Fruit fly (Drosophila melanogaster): ENCODE measurements around the gene CG31287.
A peak's percentile ranks its signal among the peaks of the same experiment; 100 is the strongest.

Gene CG31287

DNA sequence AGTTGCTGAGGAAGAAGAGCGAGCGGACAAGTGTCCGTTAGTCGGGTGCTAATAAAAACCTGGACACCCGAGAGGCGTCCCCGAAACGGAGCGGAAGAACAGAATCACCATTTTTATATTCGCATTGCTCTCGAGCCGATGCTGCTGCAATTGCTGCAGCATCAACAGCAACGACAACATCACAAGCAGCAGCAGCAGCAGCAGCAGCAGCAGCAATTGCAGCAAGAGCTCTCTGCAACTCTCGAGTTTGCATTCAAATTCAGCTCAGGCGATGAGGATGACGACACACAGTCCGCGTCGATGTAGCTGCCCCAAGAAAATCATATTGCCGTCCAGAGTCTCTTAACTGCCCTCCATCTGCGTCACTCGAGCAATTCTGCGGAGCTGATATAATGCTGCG is 3.0 kb downstream of the CG31287 start (continued):
- TF ChIP-seq CG11294 (GFP tag; IDR thresholded peaks at IDR 0.05) (no peak), CG32006 (GFP tag; optimal IDR thresholded peaks at IDR 0.05) (no peak), Ets21C (GFP tag; optimal IDR thresholded peaks at IDR 0.05) (no peak), CG31627 (GFP tag; optimal IDR thresholded peaks at IDR 0.05) (no peak), CG4318 (GFP tag; optimal IDR thresholded peaks at IDR 0.05) (no peak), Sox15 (GFP tag; optimal IDR thresholded peaks at IDR 0.05) (no peak), CG15336 (GFP tag; IDR thresholded peaks at IDR 0.05) (peak; percentile 53), Eip93F (GFP tag; optimal IDR thresholded peaks at IDR 0.05) (no peak), Sox14 (GFP tag; optimal IDR thresholded peaks at IDR 0.05) (no peak), CG1621 (tag; optimal IDR thresholded peaks at IDR 0.05) (peak; percentile 45), CG8632 (GFP tag; optimal IDR thresholded peaks at IDR 0.05) (no peak), salr (GFP tag; optimal IDR thresholded peaks at IDR 0.05) (no peak), CG9139 (GFP tag; optimal IDR thresholded peaks at IDR 0.05) (peak; percentile 61), dsx (GFP tag; optimal IDR thresholded peaks at IDR 0.05; ENCODE audit: poor library complexity, severe bottlenecking) (no peak), pdm3 (GFP tag; optimal IDR thresholded peaks at IDR 0.05) (no peak), CG6808 (GFP tag; optimal IDR thresholded peaks at IDR 0.05) (peak; percentile 22), eg (GFP tag; IDR thresholded peaks at IDR 0.05) (peak; percentile 63; the same call in 2 of the 3 replicates), Ets96B (tag; optimal IDR thresholded peaks at IDR 0.05) (no peak), CG3919 (GFP tag; optimal IDR thresholded peaks at IDR 0.05) (peak; percentile 87), achi (GFP tag; optimal IDR thresholded peaks at IDR 0.05) (no peak), Hr4 (GFP tag; optimal IDR thresholded peaks at IDR 0.05) (no peak), vri (GFP tag; optimal IDR thresholded peaks at IDR 0.05) (no peak), fd85E (GFP tag; optimal IDR thresholded peaks at IDR 0.05) (no peak), Sox102F (GFP tag; optimal IDR thresholded peaks at IDR 0.05) (no peak), svp (GFP tag) (no peak), lz (GFP tag; optimal IDR thresholded peaks at IDR 0.05) (no peak), Smox (GFP tag; optimal IDR thresholded peaks at IDR 0.05) (no peak), dac (GFP tag; optimal IDR thresholded peaks at IDR 0.05) (no peak), Eip78C (GFP tag) (peak; percentile 57), CG7368 (GFP tag; optimal IDR thresholded peaks at IDR 0.05) (no peak), CG11762 (GFP tag; optimal IDR thresholded peaks at IDR 0.05; ENCODE audit: insufficient read depth) (no peak), spab (GFP tag; optimal IDR thresholded peaks at IDR 0.05) (peak; percentile 38), Gug (GFP tag; IDR thresholded peaks at IDR 0.05) (no peak), topi (GFP tag; optimal IDR thresholded peaks at IDR 0.05) (no peak), CG10669 (GFP tag; optimal IDR thresholded peaks at IDR 0.05) (no peak), cyc (GFP tag; optimal IDR thresholded peaks at IDR 0.05) (no peak)

DNA sequence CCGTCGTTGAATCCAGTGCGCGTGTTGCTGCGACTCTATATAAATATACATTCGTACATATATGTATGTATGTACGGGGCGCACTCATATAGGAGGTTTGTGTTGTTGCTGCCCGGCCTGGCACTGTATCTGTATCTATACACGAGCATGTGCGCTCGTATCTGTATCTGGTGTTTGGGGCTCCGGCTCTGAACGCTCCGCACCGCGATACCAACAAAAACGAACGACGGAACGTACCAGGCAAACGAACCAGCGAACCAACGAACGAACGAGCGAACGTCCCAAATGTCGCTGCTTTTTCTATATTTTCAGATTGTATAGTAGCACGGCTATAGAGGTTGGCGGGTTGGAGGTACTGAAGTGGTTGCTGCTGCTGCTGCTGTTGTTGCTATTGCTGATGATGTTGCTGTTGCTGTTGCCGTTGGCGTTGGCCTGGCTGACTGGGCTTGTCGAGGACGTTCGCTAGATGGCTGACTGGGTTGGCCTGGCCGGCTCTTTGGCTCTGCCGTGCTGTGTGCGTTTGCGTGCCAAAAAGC is 4.0 kb downstream of the CG31287 start:
- TF ChIP-seq fkh (GFP tag; optimal IDR thresholded peaks at IDR 0.05) (peak; percentile 59), CG4318 (GFP tag; optimal IDR thresholded peaks at IDR 0.05) (no peak), salr (GFP tag; optimal IDR thresholded peaks at IDR 0.05) (no peak), CG6854 (GFP tag; optimal IDR thresholded peaks at IDR 0.05) (peak; percentile 44), Eip78C (GFP tag) (peak; percentile 18), Blimp-1 (GFP tag; optimal IDR thresholded peaks at IDR 0.05) (no peak), Eip93F (GFP tag; optimal IDR thresholded peaks at IDR 0.05) (peak; percentile 88), fd85E (GFP tag; optimal IDR thresholded peaks at IDR 0.05) (peak; percentile 30), CG6792 (GFP tag; optimal IDR thresholded peaks at IDR 0.05) (no peak), eg (GFP tag; IDR thresholded peaks at IDR 0.05) (peak; percentile 63; the same call in 2 of the 3 replicates), ss (GFP tag; optimal IDR thresholded peaks at IDR 0.05) (peak in 1 of 2 experiments; percentile 68), dac (GFP tag; optimal IDR thresholded peaks at IDR 0.05) (no peak), achi (GFP tag; optimal IDR thresholded peaks at IDR 0.05) (no peak), Gug (GFP tag; IDR thresholded peaks at IDR 0.05) (peak; percentile 12; the same call in 1 of the 2 replicates), Lpt (GFP tag; optimal IDR thresholded peaks at IDR 0.05) (peak; percentile 84), Sox102F (GFP tag; optimal IDR thresholded peaks at IDR 0.05) (no peak), Sox15 (GFP tag; optimal IDR thresholded peaks at IDR 0.05) (no peak), OdsH (GFP tag; optimal IDR thresholded peaks at IDR 0.05) (no peak), lz (GFP tag; optimal IDR thresholded peaks at IDR 0.05) (no peak), Smox (GFP tag; optimal IDR thresholded peaks at IDR 0.05) (no peak), CG11762 (GFP tag; optimal IDR thresholded peaks at IDR 0.05; ENCODE audit: insufficient read depth) (no peak), fd59A (GFP tag; optimal IDR thresholded peaks at IDR 0.05) (no peak), CG11902 (GFP tag; optimal IDR thresholded peaks at IDR 0.05) (no peak), CG1621 (tag; optimal IDR thresholded peaks at IDR 0.05) (peak; percentile 61), esn (GFP tag; optimal IDR thresholded peaks at IDR 0.05) (no peak), CG16779 (tag; optimal IDR thresholded peaks at IDR 0.05) (no peak), CG11294 (GFP tag; IDR thresholded peaks at IDR 0.05) (no peak), Sox14 (GFP tag; optimal IDR thresholded peaks at IDR 0.05) (peak; percentile 38), CG34406 (GFP tag; optimal IDR thresholded peaks at IDR 0.05) (no peak), CG8632 (GFP tag; optimal IDR thresholded peaks at IDR 0.05) (no peak), CG10669 (GFP tag; optimal IDR thresholded peaks at IDR 0.05) (no peak)

Data from whole organism, prepupa.